Fruit fly (Drosophila melanogaster): ENCODE data around the gene Dh44.

DNA sequence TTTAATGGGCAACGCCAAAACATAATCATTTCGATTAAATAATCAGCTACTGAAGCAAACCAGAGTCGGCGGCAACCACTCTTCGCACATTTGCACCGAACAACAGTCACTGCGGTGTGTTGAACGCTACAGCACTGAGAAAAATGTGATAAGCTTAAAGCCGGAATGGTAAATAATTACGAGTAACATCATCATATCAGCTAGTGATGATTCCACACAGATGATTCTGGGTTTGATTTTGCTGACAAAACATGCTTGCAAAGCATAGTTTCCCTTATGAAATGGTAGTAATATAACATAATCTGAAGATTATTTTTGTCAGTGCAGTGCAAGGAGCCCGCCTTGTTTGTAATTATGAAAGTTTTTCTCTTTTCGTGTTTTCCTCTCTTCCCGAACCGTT, 39.9 kb upstream of the Dh44 start:
- TF ChIP-seq toe (GFP tag; optimal IDR thresholded peaks at IDR 0.05): no peak
- TF ChIP-seq Mnt (GFP tag; optimal IDR thresholded peaks at IDR 0.05): no peak
- no peak for TF ChIP-seq CG5204 (GFP tag; optimal IDR thresholded peaks at IDR 0.05)
- TF ChIP-seq CG11617 (GFP tag; optimal IDR thresholded peaks at IDR 0.05): no peak
- no peak for TF ChIP-seq CG14711 (tag; optimal IDR thresholded peaks at IDR 0.05)
- no peak for TF ChIP-seq bab1 (GFP tag; optimal IDR thresholded peaks at IDR 0.05)
- no peak for TF ChIP-seq kay (GFP tag; ENCODE audit: borderline replicate concordance)
